Worm (Caenorhabditis elegans) whole organism, L1 larva: ENCODE measurements around the gene Y66C5A.2.

ENCODE experiments used
- C16A3.4 ChIP-seq: fragments of 150-350 bp; optimal IDR thresholded peaks from 2 replicates; lab custom pipeline; 2014; ENCODE audit warnings: missing biosample characterization, missing genetic modification characterization
- aly-2 ChIP-seq: fragments of 150-350 bp; optimal IDR thresholded peaks from 2 replicates; lab custom pipeline; 2014; ENCODE audit warnings: missing biosample characterization, missing genetic modification characterization
- blmp-1 ChIP-seq: fragments of 150-350 bp; optimal IDR thresholded peaks from 2 replicates; lab custom pipeline; 2014; ENCODE audit warnings: missing biosample characterization, missing genetic modification characterization
- dsc-1 ChIP-seq: sonication (generic microtip); optimal IDR thresholded peaks from 2 replicates; lab custom pipeline; 2016; ENCODE audit warnings: mild to moderate bottlenecking, missing genetic modification characterization, missing compliant biosample characterization
- egl-13 ChIP-seq: sonication (generic microtip); optimal IDR thresholded peaks from 2 replicates; lab custom pipeline; 2016; ENCODE audit warnings: missing genotype, missing genetic modification reagents, missing genetic modification characterization, missing compliant biosample characterization
- egl-27 ChIP-seq, 2 experiments: fragments of 150-350 bp in 1 of 2; sonication (generic microtip); optimal IDR thresholded peaks; 3 replicates each; lab custom pipeline; 2017 to 2018; ENCODE audit warnings: missing biosample characterization in 2 of 2, missing genetic modification characterization in 2 of 2, missing genetic modification reagents in 2 of 2
- elt-2 ChIP-seq: sonication (generic microtip); optimal IDR thresholded peaks from 2 replicates; lab custom pipeline; 2016; ENCODE audit warnings: missing genetic modification characterization, mild to moderate bottlenecking, inconsistent platforms, missing compliant biosample characterization, missing genetic modification reagents
- elt-3 ChIP-seq, 6 experiments: fragments of 150-350 bp in 1 of 6; sonication (generic microtip); optimal IDR thresholded peaks; 2 replicates each; lab custom pipeline; 2017 to 2018; ENCODE audit warnings: missing biosample characterization in 6 of 6, missing genetic modification characterization in 6 of 6, inconsistent platforms in 1 of 6
- fkh-10 ChIP-seq: sonication (generic microtip); optimal IDR thresholded peaks from 2 replicates; lab custom pipeline; 2017; ENCODE audit warnings: missing biosample characterization, missing genetic modification reagents, missing genetic modification characterization
- fkh-8 ChIP-seq: sonication (generic microtip); optimal IDR thresholded peaks from 2 replicates; lab custom pipeline; 2016; ENCODE audit warnings: mild to moderate bottlenecking, missing genetic modification characterization, missing compliant biosample characterization
- hlh-17 ChIP-seq: fragments of 200-800 bp; sonication (Bioruptor generic); optimal IDR thresholded peaks from 2 replicates; lab custom pipeline; 2018; ENCODE audit warnings: missing genetic modification characterization, mild to moderate bottlenecking, missing compliant biosample characterization, moderate library complexity, borderline replicate concordance
- hpl-2 ChIP-seq: fragments of 150-350 bp; optimal IDR thresholded peaks from 2 replicates; lab custom pipeline; 2014; ENCODE audit warnings: missing biosample characterization, missing genetic modification reagents, missing genetic modification characterization
- isw-1 ChIP-seq: fragments of 200-800 bp; sonication (Bioruptor generic); IDR thresholded peaks from 2 replicates; pipeline ENCODE4 v1.3.6; 2022; ENCODE audit warnings: missing genetic modification characterization, missing compliant biosample characterization
- lin-13 ChIP-seq: fragments of 150-350 bp; optimal IDR thresholded peaks from 2 replicates; lab custom pipeline; 2014; ENCODE audit warnings: missing biosample characterization, missing genetic modification reagents, missing genetic modification characterization
- lir-3 ChIP-seq: sonication (generic microtip); optimal IDR thresholded peaks from 2 replicates; lab custom pipeline; 2016; ENCODE audit warnings: mild to moderate bottlenecking, missing genetic modification characterization, moderate library complexity, missing compliant biosample characterization; ENCODE audit not compliant: poor library complexity
- mab-9 ChIP-seq: fragments of 200-800 bp; sonication (Bioruptor generic); IDR thresholded peaks from 2 replicates; pipeline ENCODE4 v1.3.6; 2022; ENCODE audit warnings: missing genetic modification reagents, missing genetic modification characterization, missing compliant biosample characterization
- mdl-1 ChIP-seq, 2 experiments: fragments of 150-350 bp; optimal IDR thresholded peaks; 2 replicates each; lab custom pipeline; 2014 to 2017; ENCODE audit warnings: missing biosample characterization in 2 of 2, missing genetic modification characterization in 2 of 2, inconsistent platforms in 1 of 2
- nhr-47 ChIP-seq: sonication (generic microtip); optimal IDR thresholded peaks from 2 replicates; lab custom pipeline; 2016; ENCODE audit warnings: mild to moderate bottlenecking, missing genetic modification characterization, moderate library complexity, missing compliant biosample characterization
- nhr-84 ChIP-seq: sonication (generic microtip); optimal IDR thresholded peaks from 2 replicates; lab custom pipeline; 2017; ENCODE audit warnings: missing biosample characterization, missing genetic modification characterization
- nhr-85 ChIP-seq: sonication (generic microtip); peaks from one replicate; lab custom pipeline; 2016; ENCODE audit warnings: missing genetic modification characterization, inconsistent platforms, missing compliant biosample characterization
- nhr-90 ChIP-seq: sonication (generic microtip); optimal IDR thresholded peaks from 2 replicates; lab custom pipeline; 2016; ENCODE audit warnings: mild to moderate bottlenecking, missing genetic modification characterization, missing compliant biosample characterization; ENCODE audit not compliant: poor library complexity
- pag-3 ChIP-seq: sonication (generic microtip); optimal IDR thresholded peaks from 2 replicates; lab custom pipeline; 2017; ENCODE audit warnings: missing genetic modification characterization, mild to moderate bottlenecking, missing compliant biosample characterization, antibody characterized with exemption, borderline replicate concordance; ENCODE audit not compliant: insufficient read depth
- rnt-1 ChIP-seq: sonication (generic microtip); optimal IDR thresholded peaks from 2 replicates; lab custom pipeline; 2016; ENCODE audit warnings: mild to moderate bottlenecking, missing genetic modification characterization, moderate library complexity, missing compliant biosample characterization
- sox-4 ChIP-seq: sonication (generic microtip); optimal IDR thresholded peaks from 2 replicates; lab custom pipeline; 2016; ENCODE audit warnings: missing genetic modification characterization, missing compliant biosample characterization
- sptf-1 ChIP-seq: fragments of 150-350 bp; optimal IDR thresholded peaks from 2 replicates; lab custom pipeline; 2014; ENCODE audit warnings: missing biosample characterization, missing genetic modification characterization
- unc-30 ChIP-seq: sonication (generic microtip); optimal IDR thresholded peaks from 2 replicates; lab custom pipeline; 2017; ENCODE audit warnings: missing biosample characterization, missing genetic modification characterization
- zag-1 ChIP-seq: fragments of 150-350 bp; optimal IDR thresholded peaks from 2 replicates; lab custom pipeline; 2014; ENCODE audit warnings: missing biosample characterization, missing genetic modification characterization
- zip-4 ChIP-seq: fragments of 200-800 bp; sonication (Bioruptor generic); optimal IDR thresholded peaks from 2 replicates; lab custom pipeline; 2018; ENCODE audit warnings: mild to moderate bottlenecking, missing genetic modification characterization, moderate library complexity, missing compliant biosample characterization

Gene Y66C5A.2

DNA sequence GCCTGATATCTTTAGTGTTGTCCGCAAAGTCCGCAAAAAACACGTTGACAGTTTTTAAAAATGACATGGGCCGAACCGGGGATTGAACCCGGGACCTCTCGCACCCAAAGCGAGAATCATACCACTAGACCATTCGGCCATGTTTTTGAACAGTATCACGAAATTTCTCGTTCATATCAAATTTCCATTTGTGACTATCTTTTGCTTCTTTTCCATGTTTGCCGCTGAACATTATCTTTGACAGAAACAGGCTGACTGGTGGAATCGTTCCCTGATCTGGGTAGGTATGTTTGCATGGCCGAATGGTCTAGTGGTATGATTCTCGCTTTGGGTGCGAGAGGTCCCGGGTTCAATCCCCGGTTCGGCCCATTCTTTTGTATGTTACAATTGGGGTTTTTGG, 22.7 kb upstream of the Y66C5A.2 start:
- TF ChIP-seq nhr-90 (tag; lab: Kevin White, UChicago), result peak; percentile 2
- TF ChIP-seq nhr-85 (tag; lab: Kevin White, UChicago), result peak; percentile 50
- TF ChIP-seq, all 84 proteins: peak for 2; not testable (repeated sequence) for 82

DNA sequence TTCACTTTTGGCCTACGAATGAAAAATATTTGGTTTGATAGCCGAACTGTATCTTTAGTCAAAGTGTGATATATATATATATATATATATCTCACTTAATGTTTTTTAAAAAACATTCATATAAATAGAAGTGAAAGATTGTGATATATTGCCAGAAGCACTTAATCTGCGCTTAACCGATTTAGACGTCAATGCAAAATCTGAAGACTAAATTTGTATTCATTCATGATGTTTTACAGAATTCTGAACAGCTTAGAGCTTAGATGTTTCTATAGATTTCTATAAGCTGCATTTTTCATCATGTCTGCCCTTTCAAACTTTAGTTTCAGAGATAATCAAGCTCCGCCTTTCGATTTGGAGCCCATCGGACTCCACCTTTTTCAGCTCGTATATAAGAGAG, 18.2 kb upstream of the Y66C5A.2 start, which contains the start of gene F23D12.3:
TSS of gene F23D12.3 (plus strand) at position 301 of the 400 bp plus-strand sequence.
- TF ChIP-seq C16A3.4 (tag; lab: Kevin White, UChicago) (no peak), egl-27 (tag; optimal IDR thresholded peaks at IDR 0.05; lab: Kevin White, UChicago) (no peak), dsc-1 (no peak)

DNA sequence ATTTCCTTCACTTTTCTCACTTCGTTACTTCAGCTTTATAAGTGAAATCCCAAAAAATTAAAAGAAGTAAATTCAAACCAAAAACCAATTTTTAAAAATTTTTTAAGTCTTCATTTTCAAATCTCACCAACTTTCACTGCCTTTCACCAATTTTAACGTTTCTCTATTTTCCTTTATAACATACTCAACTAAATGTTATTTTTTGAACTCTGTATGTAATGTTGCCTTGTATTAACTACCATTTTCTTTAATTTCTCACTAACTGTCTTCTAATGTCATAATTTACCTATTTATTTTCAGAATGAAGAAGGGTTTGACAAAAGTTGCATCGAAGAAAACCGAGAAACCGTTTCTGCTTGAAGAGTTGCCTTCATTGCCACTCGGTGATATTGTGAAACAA, 15.8 kb upstream of the Y66C5A.2 start, which contains the start of gene F23D12.4:
TSS of gene F23D12.4 (plus strand) at position 301 of the 400 bp plus-strand sequence.
- TF ChIP-seq nhr-47 (tag; lab: Kevin White, UChicago), result no peak
- no peak for TF ChIP-seq mdl-1 (tag; optimal IDR thresholded peaks at IDR 0.05; lab: Kevin White, UChicago)
- TF ChIP-seq hlh-17 (GFP tag; lab: Kevin White, UChicago), result no peak
- TF ChIP-seq unc-30 (tag; lab: Kevin White, UChicago), result no peak
- no peak for TF ChIP-seq zip-4
- TF ChIP-seq mab-9, result no peak
- TF ChIP-seq egl-13 (tag; lab: Kevin White, UChicago), result no peak
- TF ChIP-seq isw-1 (GFP tag; lab: Robert Waterston, UW), result no peak
- TF ChIP-seq elt-2 (tag; lab: Kevin White, UChicago), result no peak
- TF ChIP-seq lir-3 (tag; lab: Kevin White, UChicago), result no peak
- no peak for TF ChIP-seq sptf-1 (tag; lab: Kevin White, UChicago)
- no peak for TF ChIP-seq elt-3 (tag; optimal IDR thresholded peaks at IDR 0.05; lab: Kevin White, UChicago)
- TF ChIP-seq aly-2 (tag; lab: Kevin White, UChicago), result no peak
- no peak for TF ChIP-seq nhr-84 (tag; lab: Kevin White, UChicago)
- TF ChIP-seq hpl-2 (GFP tag; lab: Kevin White, UChicago), result no peak

DNA sequence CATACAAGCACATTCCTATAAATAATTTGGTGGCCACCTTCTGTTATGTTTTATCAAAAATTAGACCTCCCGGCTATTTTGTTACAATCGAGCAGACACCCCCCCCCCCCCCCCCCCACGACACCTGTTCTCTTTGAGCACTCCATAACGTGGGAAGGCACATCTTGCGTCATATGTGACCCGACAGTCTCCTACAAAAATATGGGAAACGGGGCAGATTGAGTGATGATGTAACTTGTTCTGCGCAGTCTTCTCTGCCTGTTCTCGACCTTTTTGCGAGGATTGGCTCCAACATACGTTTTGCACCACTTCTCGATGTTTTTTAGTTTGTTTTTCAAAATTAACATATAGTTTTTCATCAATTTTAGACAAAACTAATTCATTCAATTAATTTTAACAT, 13.0 kb upstream of the Y66C5A.2 start:
- TF ChIP-seq lin-13 (GFP tag; lab: Kevin White, UChicago), result no peak

DNA sequence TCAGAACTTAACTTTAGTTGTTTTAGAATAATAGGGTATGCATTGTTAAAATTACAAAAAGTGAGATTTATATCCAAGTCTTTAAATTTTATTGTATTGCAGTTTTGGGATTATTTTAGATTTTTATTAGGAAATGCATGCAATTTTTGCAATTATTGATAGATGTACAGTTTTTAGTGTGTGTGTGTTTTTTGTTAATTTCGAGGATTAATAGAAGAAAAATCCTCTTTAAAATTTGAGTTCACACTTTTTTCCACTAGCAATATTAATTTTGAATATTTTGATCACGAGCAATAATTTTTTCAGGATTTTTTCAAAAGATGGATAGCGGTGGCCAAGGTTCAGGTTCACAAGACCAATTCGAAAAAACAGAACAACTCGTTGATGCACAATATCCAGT, 12.6 kb upstream of the Y66C5A.2 start, which contains the start of gene jmjd-3.2:
TSS of gene jmjd-3.2 (plus strand) at position 301 of the 400 bp plus-strand sequence.
- TF ChIP-seq sox-4 (tag; lab: Kevin White, UChicago) (no peak), fkh-8 (tag; lab: Kevin White, UChicago) (no peak), mdl-1 (tag; optimal IDR thresholded peaks at IDR 0.05; lab: Kevin White, UChicago) (no peak)

DNA sequence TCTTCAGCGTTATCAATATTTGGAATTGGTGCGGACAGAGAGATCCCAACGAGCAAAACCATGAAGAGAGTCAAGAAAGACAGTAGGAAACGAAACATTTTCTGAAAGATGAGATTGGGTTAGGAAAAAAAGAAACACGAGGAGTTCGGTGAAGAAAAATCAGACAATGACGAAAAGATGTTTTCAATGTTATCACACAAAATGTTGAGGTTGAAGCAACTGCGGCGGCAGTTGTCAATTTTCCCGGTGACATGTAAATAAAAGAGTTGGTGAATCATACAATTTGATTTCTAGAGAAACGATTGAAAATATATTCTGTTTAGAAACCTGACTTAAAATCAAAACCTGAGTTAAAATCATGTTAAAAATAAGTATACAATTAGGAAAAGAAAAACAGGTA, 6.8 kb upstream of the Y66C5A.2 start, which contains the start of gene F23D12.7:
TSS of gene F23D12.7 (minus strand) at position 101 of the 400 bp plus-strand sequence.
- peak; percentile 43 for TF ChIP-seq rnt-1 (tag; lab: Kevin White, UChicago)
- TF ChIP-seq zag-1 (tag; lab: Kevin White, UChicago), result no peak
- TF ChIP-seq, all 84 proteins: peak for 1

DNA sequence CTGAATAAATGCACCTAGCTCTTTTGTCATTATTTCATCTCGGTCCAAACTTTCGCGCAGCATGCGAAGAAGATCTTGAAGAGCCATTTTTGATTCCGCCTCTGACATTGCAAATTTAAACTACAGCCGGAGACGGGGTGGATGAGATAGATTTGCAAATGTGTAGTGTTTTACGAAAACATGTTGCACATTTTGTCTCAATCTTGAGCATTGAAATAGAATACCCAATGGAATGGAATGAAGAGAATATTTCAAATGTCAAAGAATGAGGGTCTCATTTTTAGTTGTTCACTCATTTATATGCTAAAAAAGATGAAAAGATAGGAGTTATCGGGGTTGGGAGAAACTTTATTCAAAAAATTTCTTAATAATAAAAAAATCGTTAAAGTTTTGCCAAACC, 5.1 kb upstream of the Y66C5A.2 start, which contains the start of gene Y66C5A.1:
TSS of gene Y66C5A.1 (minus strand) at position 101 of the 400 bp plus-strand sequence.
- no peak for TF ChIP-seq fkh-10 (GFP tag; lab: Kevin White, UChicago)
- TF ChIP-seq isw-1 (GFP tag; lab: Robert Waterston, UW), result no peak
- TF ChIP-seq pag-3 (tag; lab: Kevin White, UChicago), result no peak
- TF ChIP-seq blmp-1 (tag; lab: Kevin White, UChicago), result no peak
